Fruit fly (Drosophila melanogaster) whole organism, embryonic: ENCODE results near the gene unc-45.

ENCODE experiments used
- Bgb ChIP-seq: fragments of 200-800 bp; sonication (Bioruptor generic); IDR thresholded peaks from 2 replicates; pipeline ENCODE4 v1.3.6; 2022; ENCODE audit warnings: missing biosample characterization, missing genetic modification characterization; ENCODE audit not compliant: partially characterized antibody
- CG10366 ChIP-seq: fragments of 200-800 bp; sonication (Bioruptor generic); IDR thresholded peaks from 2 replicates; pipeline ENCODE4 v1.3.6; 2022; ENCODE audit warnings: missing biosample characterization, missing genetic modification characterization
- CG10462 ChIP-seq: fragments of 200-800 bp; sonication (Bioruptor generic); optimal IDR thresholded peaks from 2 replicates; lab custom pipeline; 2016; ENCODE audit warnings: missing biosample characterization, missing genetic modification characterization
- CG11247 ChIP-seq: fragments of 200-800 bp; sonication (Bioruptor generic); IDR thresholded peaks from 2 replicates; pipeline ENCODE4 v1.3.6; 2022; ENCODE audit warnings: missing biosample characterization, missing genetic modification characterization
- CG11695 ChIP-seq: fragments of 200-800 bp; sonication (Bioruptor generic); IDR thresholded peaks from 3 replicates; pipeline ENCODE4 v1.3.6; 2022; ENCODE audit warnings: missing biosample characterization, missing genetic modification characterization
- CG12071 ChIP-seq: fragments of 200-800 bp; sonication (Bioruptor generic); optimal IDR thresholded peaks from 3 replicates; lab custom pipeline; 2018; ENCODE audit warnings: missing biosample characterization, mild to moderate bottlenecking, missing genetic modification characterization
- CG12236 ChIP-seq: fragments of 200-800 bp; sonication (Bioruptor generic); optimal IDR thresholded peaks from 2 replicates; lab custom pipeline; 2016; ENCODE audit warnings: missing biosample characterization, missing genetic modification characterization
- CG1233 ChIP-seq: fragments of 200-800 bp; sonication (Bioruptor generic); optimal IDR thresholded peaks from 4 replicates; lab custom pipeline; 2018; ENCODE audit warnings: missing biosample characterization, mild to moderate bottlenecking, missing genetic modification characterization
- CG13296 ChIP-seq: fragments of 200-800 bp; sonication (Bioruptor generic); optimal IDR thresholded peaks from 3 replicates; lab custom pipeline; 2018; ENCODE audit warnings: missing biosample characterization, mild to moderate bottlenecking, missing genetic modification characterization
- CG14965 ChIP-seq: fragments of 200-800 bp; sonication (Bioruptor generic); optimal IDR thresholded peaks from 2 replicates; lab custom pipeline; 2016; ENCODE audit warnings: missing biosample characterization, missing genetic modification characterization, borderline replicate concordance
- CG1603 ChIP-seq: fragments of 200-800 bp; sonication (Bioruptor generic); optimal IDR thresholded peaks from 2 replicates; lab custom pipeline; 2019; ENCODE audit warnings: missing biosample characterization, mild to moderate bottlenecking, missing genetic modification characterization, moderate library complexity
- CG16779 ChIP-seq: fragments of 200-800 bp; sonication (Bioruptor generic); IDR thresholded peaks from 2 replicates; pipeline ENCODE4 v1.3.6; 2022; ENCODE audit warnings: missing biosample characterization, missing genetic modification characterization
- CG17328 ChIP-seq: fragments of 200-800 bp; sonication (Bioruptor generic); IDR thresholded peaks from 2 replicates; pipeline ENCODE4 v1.3.6; 2022; ENCODE audit warnings: missing biosample characterization, missing genetic modification characterization
- CG1792 ChIP-seq: fragments of 200-800 bp; sonication (Bioruptor generic); optimal IDR thresholded peaks from 2 replicates; lab custom pipeline; 2016; ENCODE audit warnings: missing biosample characterization, missing genetic modification characterization
- CG32767 ChIP-seq: fragments of 200-800 bp; sonication (Bioruptor generic); IDR thresholded peaks from 2 replicates; pipeline ENCODE4 v1.3.6; 2022; ENCODE audit warnings: missing biosample characterization, missing genetic modification characterization
- CG3281 ChIP-seq: fragments of 200-800 bp; sonication (Bioruptor generic); optimal IDR thresholded peaks from 3 replicates; lab custom pipeline; 2017; ENCODE audit warnings: missing biosample characterization, mild to moderate bottlenecking, missing genetic modification characterization
- CG3407 ChIP-seq: fragments of 200-800 bp; sonication (Bioruptor generic); optimal IDR thresholded peaks from 2 replicates; lab custom pipeline; 2018; ENCODE audit warnings: missing biosample characterization, mild to moderate bottlenecking, missing genetic modification characterization
- CG6654 ChIP-seq: fragments of 200-800 bp; sonication (Bioruptor generic); optimal IDR thresholded peaks from 2 replicates; lab custom pipeline; 2017; ENCODE audit warnings: missing biosample characterization, mild to moderate bottlenecking, missing genetic modification characterization
- CG7745 ChIP-seq: fragments of 200-800 bp; sonication (Bioruptor generic); optimal IDR thresholded peaks from 2 replicates; lab custom pipeline; 2018; ENCODE audit warnings: missing biosample characterization, mild to moderate bottlenecking, missing genetic modification characterization, moderate library complexity
- CG7928 ChIP-seq: fragments of 200-800 bp; sonication (Bioruptor generic); optimal IDR thresholded peaks from 2 replicates; lab custom pipeline; 2017; ENCODE audit warnings: missing biosample characterization, mild to moderate bottlenecking, missing genetic modification characterization
- CG9215 ChIP-seq: fragments of 200-800 bp; sonication (Bioruptor generic); IDR thresholded peaks from 2 replicates; pipeline ENCODE4 v1.3.6; 2022; ENCODE audit warnings: missing biosample characterization, missing genetic modification characterization
- Dbx ChIP-seq: fragments of 200-800 bp; sonication (Bioruptor generic); IDR thresholded peaks from 3 replicates; pipeline ENCODE4 v1.3.6; 2022; ENCODE audit warnings: missing biosample characterization, missing genetic modification characterization
- Dip2 ChIP-seq: fragments of 200-800 bp; sonication (Bioruptor generic); IDR thresholded peaks from 2 replicates; pipeline ENCODE4 v1.3.6; 2022; ENCODE audit warnings: missing biosample characterization, missing genetic modification characterization
- Dll ChIP-seq: fragments of 200-800 bp; sonication (Bioruptor generic); IDR thresholded peaks from 4 replicates; pipeline ENCODE4 v1.3.6; 2022; ENCODE audit warnings: missing biosample characterization, missing genetic modification characterization; ENCODE audit not compliant: partially characterized antibody
- ERR ChIP-seq: fragments of 200-800 bp; sonication (Bioruptor generic); optimal IDR thresholded peaks from 2 replicates; lab custom pipeline; 2016; ENCODE audit warnings: missing biosample characterization, missing genetic modification characterization
- Ets97D ChIP-seq: fragments of 200-800 bp; sonication (Bioruptor generic); optimal IDR thresholded peaks from 3 replicates; lab custom pipeline; 2016; ENCODE audit warnings: missing biosample characterization, missing genetic modification characterization
- Nf-YA ChIP-seq: fragments of 200-800 bp; sonication (Bioruptor generic); IDR thresholded peaks from 2 replicates; pipeline ENCODE4 v1.3.6; 2022; ENCODE audit warnings: missing biosample characterization, missing genetic modification characterization
- NfI ChIP-seq: fragments of 200-800 bp; sonication (Bioruptor generic); optimal IDR thresholded peaks from 3 replicates; lab custom pipeline; 2018; ENCODE audit warnings: missing biosample characterization, mild to moderate bottlenecking, missing genetic modification characterization, moderate library complexity
- Oaz ChIP-seq: fragments of 200-800 bp; sonication (Bioruptor generic); IDR thresholded peaks from 2 replicates; pipeline ENCODE4 v1.3.6; 2022; ENCODE audit warnings: missing biosample characterization, missing genetic modification characterization
- Opbp ChIP-seq: fragments of 200-800 bp; sonication (Bioruptor generic); IDR thresholded peaks from 3 replicates; pipeline ENCODE4 v1.3.6; 2022; ENCODE audit warnings: missing biosample characterization, missing genetic modification characterization; ENCODE audit not compliant: partially characterized antibody
- Optix ChIP-seq: fragments of 200-800 bp; sonication (Bioruptor generic); IDR thresholded peaks from 3 replicates; pipeline ENCODE4 v1.3.6; 2022; ENCODE audit warnings: missing biosample characterization, missing genetic modification characterization
- Ptx1 ChIP-seq: fragments of 200-800 bp; sonication (Bioruptor generic); IDR thresholded peaks from 2 replicates; pipeline ENCODE4 v1.3.6; 2022; ENCODE audit warnings: missing biosample characterization, missing genetic modification characterization
- Stat92E ChIP-seq, 3 experiments: fragments of >200 bp in 2 of 3; fragments of 200-800 bp in 1 of 3; sonication (Bioruptor generic) in 1 of 3; optimal IDR thresholded peaks; 2 replicates each; lab custom pipeline; 2017 to 2019; ENCODE audit warnings: missing biosample characterization in 3 of 3, missing genetic modification characterization in 3 of 3, mild to moderate bottlenecking in 1 of 3, moderate library complexity in 1 of 3
- abd-A ChIP-seq: fragments of 200-800 bp; sonication (Bioruptor generic); optimal IDR thresholded peaks from 3 replicates; lab custom pipeline; 2019; ENCODE audit warnings: missing biosample characterization, mild to moderate bottlenecking, missing genetic modification characterization, moderate library complexity
- cad ChIP-seq: fragments of >200 bp; optimal IDR thresholded peaks from 2 replicates; lab custom pipeline; 2017; ENCODE audit warnings: missing biosample characterization, missing genetic modification characterization
- chm ChIP-seq: fragments of 200-800 bp; sonication (Bioruptor generic); IDR thresholded peaks from 2 replicates; pipeline ENCODE4 v1.3.6; 2022; ENCODE audit warnings: missing biosample characterization, missing genetic modification characterization
- esg ChIP-seq: fragments of 200-800 bp; sonication (Bioruptor generic); conservative IDR thresholded peaks from 2 replicates; pipeline ENCODE4 v1.3.6; 2022; ENCODE audit warnings: missing biosample characterization, missing genetic modification characterization
- eve ChIP-seq, 2 experiments: fragments of >200 bp; optimal IDR thresholded peaks; 2 replicates each; lab custom pipeline; 2017; ENCODE audit warnings: missing biosample characterization in 2 of 2, missing genetic modification characterization in 2 of 2
- klu ChIP-seq: fragments of 200-800 bp; sonication (Bioruptor generic); IDR thresholded peaks from 2 replicates; pipeline ENCODE4 v1.3.6; 2022; ENCODE audit warnings: missing biosample characterization, missing genetic modification characterization
- lbe ChIP-seq: fragments of 200-800 bp; sonication (Bioruptor generic); optimal IDR thresholded peaks from 2 replicates; lab custom pipeline; 2016; ENCODE audit warnings: missing biosample characterization, mild to moderate bottlenecking, missing genetic modification characterization
- lov ChIP-seq, 2 experiments: fragments of 200-800 bp in 1 of 2; fragments of >200 bp in 1 of 2; sonication (Bioruptor generic) in 1 of 2; IDR thresholded peaks in 1 of 2; optimal IDR thresholded peaks in 1 of 2; 2 replicates in 1 of 2; 3 replicates in 1 of 2; pipeline versions ENCODE4 v1.3.6 to Lab custom; 2017 to 2022; ENCODE audit warnings: missing biosample characterization in 1 of 2, missing genetic modification characterization in 1 of 2
- otp ChIP-seq: fragments of 200-800 bp; sonication (Bioruptor generic); IDR thresholded peaks from 3 replicates; pipeline ENCODE4, ENCODE4 v1.3.6; 2022; ENCODE audit warnings: missing biosample characterization, missing genetic modification characterization
- scrt ChIP-seq: fragments of 200-800 bp; sonication (Bioruptor generic); optimal IDR thresholded peaks from 2 replicates; lab custom pipeline; 2018; ENCODE audit warnings: missing biosample characterization, mild to moderate bottlenecking, missing genetic modification characterization, moderate library complexity
- sna ChIP-seq: fragments of 200-800 bp; sonication (Bioruptor generic); IDR thresholded peaks from 2 replicates; pipeline ENCODE4 v1.3.6; 2022; ENCODE audit warnings: missing biosample characterization, missing genetic modification characterization; ENCODE audit not compliant: partially characterized antibody
- sr ChIP-seq: fragments of 200-800 bp; sonication (Bioruptor generic); IDR thresholded peaks from 3 replicates; pipeline ENCODE4 v1.3.6; 2022; ENCODE audit warnings: missing biosample characterization, missing genetic modification characterization
- sug ChIP-seq: fragments of 200-800 bp; optimal IDR thresholded peaks from 2 replicates; lab custom pipeline; 2019; ENCODE audit warnings: missing biosample characterization, mild to moderate bottlenecking, missing genetic modification characterization, moderate library complexity
- tap ChIP-seq: fragments of 200-800 bp; optimal IDR thresholded peaks from 3 replicates; lab custom pipeline; 2019; ENCODE audit warnings: missing biosample characterization, mild to moderate bottlenecking, missing genetic modification characterization, moderate library complexity
- tx ChIP-seq: fragments of 200-800 bp; sonication (Bioruptor generic); optimal IDR thresholded peaks from 2 replicates; lab custom pipeline; 2016; ENCODE audit warnings: missing biosample characterization, missing genetic modification characterization
- yki ChIP-seq: fragments of >200 bp; optimal IDR thresholded peaks from 3 replicates; lab custom pipeline; 2018
- zen2 ChIP-seq: fragments of 200-800 bp; sonication (Bioruptor generic); IDR thresholded peaks from 3 replicates; pipeline ENCODE4 v1.3.6; 2022; ENCODE audit warnings: missing biosample characterization, missing genetic modification characterization; ENCODE audit not compliant: partially characterized antibody

unc-45 gene

dm6 chr3R:8032923-8033478 is at the start of gene unc-45, which contains the start of gene CG11035 (continued):
- no peak for TF ChIP-seq CG7745 (tag; lab: Kevin White, UChicago)
- peak; percentile 75 for TF ChIP-seq sna
- peak; percentile 29 for TF ChIP-seq Ets97D (GFP tag; lab: Kevin White, UChicago)
- no peak for TF ChIP-seq abd-A (tag; lab: Kevin White, UChicago)
- TF ChIP-seq Stat92E (GFP tag; optimal IDR thresholded peaks at IDR 0.05; lab: Kevin White, UChicago), result no peak
- no peak for TF ChIP-seq CG3281 (GFP tag; lab: Kevin White, UChicago)
- TF ChIP-seq eve (GFP tag; optimal IDR thresholded peaks at IDR 0.05; lab: Kevin White, UChicago), result no peak
- no peak for TF ChIP-seq CG1603 (tag; lab: Kevin White, UChicago)
- no peak for TF ChIP-seq CG12071 (GFP tag; lab: Kevin White, UChicago)
- TF ChIP-seq esg (GFP tag; lab: Robert Waterston, UW), result no peak
- TF ChIP-seq CG1792 (GFP tag; lab: Kevin White, UChicago), result no peak
- TF ChIP-seq sug (tag; lab: Kevin White, UChicago), result peak; percentile 62
- TF ChIP-seq Opbp, result peak; percentile 58; the same call in 2 of the 3 replicates
- TF ChIP-seq lov (optimal IDR thresholded peaks at IDR 0.05; lab: Kevin White, UChicago), result no peak
- TF ChIP-seq lov (GFP tag; IDR thresholded peaks at IDR 0.05; lab: Robert Waterston, UW), result no peak
- TF ChIP-seq CG11247 (GFP tag; lab: Robert Waterston, UW), result no peak
- TF ChIP-seq scrt, result peak; percentile 90
- TF ChIP-seq CG32767 (GFP tag; lab: Robert Waterston, UW), result 0 out of 2 replicates have a peak, but pooled peaks have one; percentile 14
- TF ChIP-seq CG7928 (GFP tag; lab: Kevin White, UChicago), result peak; percentile 2
- no peak for TF ChIP-seq CG14965 (GFP tag; lab: Kevin White, UChicago)
- TF ChIP-seq Dip2, result no peak
- no peak for TF ChIP-seq otp (GFP tag; lab: Robert Waterston, UW)
- TF ChIP-seq Bgb (GFP tag; lab: Robert Waterston, UW), result peak; percentile 68
- TF ChIP-seq Optix (GFP tag; lab: Robert Waterston, UW), result no peak
- no peak for TF ChIP-seq Oaz (GFP tag; lab: Robert Waterston, UW)
- TF ChIP-seq ERR (GFP tag; lab: Kevin White, UChicago), result no peak
- TF ChIP-seq CG1233, result peak; percentile 15
- TF ChIP-seq CG13296 (GFP tag; lab: Kevin White, UChicago), result peak; percentile 37
- no peak for TF ChIP-seq CG17328
- TF ChIP-seq Dbx (GFP tag; lab: Robert Waterston, UW), result peak; percentile 41; the same call in 1 of the 3 replicates
- TF ChIP-seq CG3407 (GFP tag; lab: Kevin White, UChicago), result no peak
- TF ChIP-seq chm (GFP tag; lab: Robert Waterston, UW), result no peak
- TF ChIP-seq CG10366 (GFP tag; lab: Robert Waterston, UW), result no peak
- 0 out of 3 replicates have a peak, but pooled peaks have one; percentile 19 for TF ChIP-seq CG11695
- no peak for TF ChIP-seq yki (lab: Kevin White, UChicago)
- TF ChIP-seq CG12236 (GFP tag; lab: Kevin White, UChicago), result no peak
- TF ChIP-seq Ptx1 (GFP tag; lab: Robert Waterston, UW), result peak; percentile 59
- no peak for TF ChIP-seq cad
- peak; percentile 38; the same call in 1 of the 2 replicates for TF ChIP-seq klu (GFP tag; lab: Robert Waterston, UW)
- no peak for TF ChIP-seq CG6654
- peak; percentile 50 for TF ChIP-seq CG9215 (GFP tag; lab: Robert Waterston, UW)
- TF ChIP-seq tap, result no peak
- TF ChIP-seq Dll, result peak; percentile 82
- TF ChIP-seq sr (GFP tag; lab: Robert Waterston, UW), result no peak
- TF ChIP-seq NfI (GFP tag; lab: Kevin White, UChicago), result peak; percentile 44
- TF ChIP-seq CG10462, result no peak
- TF ChIP-seq lbe (GFP tag; lab: Kevin White, UChicago), result peak; percentile 65
- TF ChIP-seq zen2 (GFP tag; lab: Robert Waterston, UW), result no peak; the same call in 2 of the 3 replicates
- TF ChIP-seq CG16779 (GFP tag; lab: Robert Waterston, UW), result no peak
- TF ChIP-seq tx (GFP tag; lab: Kevin White, UChicago), result no peak
- no peak for TF ChIP-seq Nf-YA (GFP tag; lab: Robert Waterston, UW)
